Worm (Caenorhabditis elegans): ENCODE measurements around the gene nlp-25.

DNA sequence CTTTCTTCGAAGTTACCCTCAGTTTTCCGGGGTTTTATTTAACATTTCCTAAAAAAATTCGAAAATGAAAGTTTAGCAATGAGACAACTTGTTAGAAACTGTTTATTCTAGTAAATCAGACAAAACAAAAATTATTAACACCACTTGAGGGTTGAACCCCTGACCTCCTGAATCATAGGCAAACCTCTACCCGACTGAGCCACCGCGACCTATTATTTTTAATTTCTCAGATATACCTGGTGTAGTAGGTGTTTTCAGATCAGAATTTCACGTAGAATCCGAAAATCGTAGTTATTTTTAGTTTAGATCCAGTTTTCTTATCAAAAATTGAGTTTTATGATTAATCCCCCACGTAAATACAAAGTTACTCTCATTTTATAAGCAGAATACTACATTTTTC, 35.9 kb upstream of the nlp-25 start:
- TF ChIP-seq ama-1 (optimal IDR thresholded peaks at IDR 0.05) (no peak), ztf-4 (tag; optimal IDR thresholded peaks at IDR 0.05) (no peak), ceh-82 (tag; optimal IDR thresholded peaks at IDR 0.05) (no peak), ZK546.5 (tag; optimal IDR thresholded peaks at IDR 0.05) (no peak)

Data from whole organism, L2 larva.